Fruit fly (Drosophila melanogaster): ENCODE data around the gene Ir62a.

Gene Ir62a

DNA sequence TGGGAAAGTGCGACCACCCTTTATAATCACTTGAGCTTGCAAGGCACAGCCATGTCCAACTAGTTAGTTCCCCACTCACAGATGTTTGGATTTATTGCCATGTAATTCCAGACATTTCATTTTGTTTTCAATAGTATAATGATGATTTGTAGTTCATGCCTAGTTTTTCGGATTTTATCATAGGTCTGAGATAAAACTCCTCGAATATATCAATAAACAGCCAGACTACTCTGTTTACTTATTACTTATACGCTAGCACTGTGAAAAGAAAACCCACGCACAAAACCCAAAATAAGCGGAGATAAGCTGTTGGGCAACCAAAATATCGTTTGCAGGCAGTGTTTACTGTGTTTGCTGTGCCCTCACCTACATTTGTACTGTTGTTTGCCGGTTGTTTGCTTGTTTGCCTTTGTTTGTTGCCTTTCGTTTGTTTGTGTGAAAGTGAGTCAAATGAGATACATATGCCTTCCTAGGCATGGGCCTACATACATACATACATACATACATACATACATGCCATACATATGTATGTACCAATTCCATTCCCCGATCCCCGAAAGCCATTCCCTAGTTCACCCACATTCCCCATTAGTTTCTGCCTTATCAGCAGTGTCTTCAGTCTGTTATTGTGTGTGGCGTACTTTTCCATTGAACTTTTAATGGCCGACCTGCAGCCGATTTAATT is 48.3 kb upstream of the Ir62a start (continued):
- no peak for TF ChIP-seq prd (optimal IDR thresholded peaks at IDR 0.05)
- TF ChIP-seq prd (GFP tag; IDR thresholded peaks at IDR 0.05): peak; percentile 50; the same call in 1 of the 3 replicates
- peak; percentile 82 for TF ChIP-seq CG12071 (GFP tag; optimal IDR thresholded peaks at IDR 0.05)
- TF ChIP-seq ab (GFP tag; optimal IDR thresholded peaks at IDR 0.05): no peak
- TF ChIP-seq Atf-2 (GFP tag; optimal IDR thresholded peaks at IDR 0.05): peak; percentile 52
- TF ChIP-seq bbx (GFP tag; IDR thresholded peaks at IDR 0.05; ENCODE audit: partially characterized antibody): no peak
- peak; percentile 39 for TF ChIP-seq Myb (GFP tag; optimal IDR thresholded peaks at IDR 0.05)
- peak; percentile 61 for TF ChIP-seq bcd (GFP tag; optimal IDR thresholded peaks at IDR 0.05)
- peak; percentile 64 for TF ChIP-seq CG4360 (GFP tag; IDR thresholded peaks at IDR 0.05)
- peak in 1 of 2 experiments; percentile 47 for TF ChIP-seq insv (GFP tag; optimal IDR thresholded peaks at IDR 0.05)
- peak; percentile 74 for TF ChIP-seq CG11504 (tag; optimal IDR thresholded peaks at IDR 0.05)
- TF ChIP-seq CG15479 (GFP tag; optimal IDR thresholded peaks at IDR 0.05): peak; percentile 80
- no peak for TF ChIP-seq hbn (GFP tag; IDR thresholded peaks at IDR 0.05; ENCODE audit: partially characterized antibody)
- TF ChIP-seq CG10274 (GFP tag; optimal IDR thresholded peaks at IDR 0.05): peak; percentile 35
- TF ChIP-seq gro (GFP tag; optimal IDR thresholded peaks at IDR 0.05): no peak
- TF ChIP-seq danr (GFP tag; IDR thresholded peaks at IDR 0.05): no peak
- no peak for TF ChIP-seq CG10565 (GFP tag; optimal IDR thresholded peaks at IDR 0.05)
- TF ChIP-seq jigr1 (GFP tag; IDR thresholded peaks at IDR 0.05): 0 out of 3 replicates have a peak, but pooled peaks have one; percentile 30
- TF ChIP-seq Dad (GFP tag; optimal IDR thresholded peaks at IDR 0.05): no peak
- peak; percentile 64 for TF ChIP-seq PHDP (tag; optimal IDR thresholded peaks at IDR 0.05)
- TF ChIP-seq CG42726 (GFP tag; IDR thresholded peaks at IDR 0.05; ENCODE audit: partially characterized antibody): no peak
- TF ChIP-seq Gsc (GFP tag; IDR thresholded peaks at IDR 0.05): no peak
- TF ChIP-seq Lim3 (GFP tag; IDR thresholded peaks at IDR 0.05): no peak
- TF ChIP-seq chif (GFP tag; optimal IDR thresholded peaks at IDR 0.05): peak in 1 of 2 experiments; percentile 58
- peak; percentile 93 for TF ChIP-seq fd64A (GFP tag; optimal IDR thresholded peaks at IDR 0.05)
- peak; percentile 79 for TF ChIP-seq CG14710 (tag; optimal IDR thresholded peaks at IDR 0.05)
- peak; percentile 67 for TF ChIP-seq Side (GFP tag; optimal IDR thresholded peaks at IDR 0.05)
- TF ChIP-seq knrl (GFP tag; IDR thresholded peaks at IDR 0.05; ENCODE audit: partially characterized antibody): no peak
- no peak for TF ChIP-seq corto (GFP tag; optimal IDR thresholded peaks at IDR 0.05)
- peak; percentile 22 for TF ChIP-seq ems (GFP tag; optimal IDR thresholded peaks at IDR 0.05)
- TF ChIP-seq ham (GFP tag; IDR thresholded peaks at IDR 0.05): no peak
- TF ChIP-seq D (optimal IDR thresholded peaks at IDR 0.05): no peak
- peak; percentile 84 for TF ChIP-seq D (GFP tag; optimal IDR thresholded peaks at IDR 0.05)
- peak; percentile 44 for TF ChIP-seq wor (GFP tag; IDR thresholded peaks at IDR 0.05)
- TF ChIP-seq CG1602 (GFP tag; optimal IDR thresholded peaks at IDR 0.05): peak; percentile 72
- 0 out of 3 replicates have a peak, but pooled peaks have one; percentile 49 for TF ChIP-seq so (GFP tag; IDR thresholded peaks at IDR 0.05)
- 0 out of 2 replicates have a peak, but pooled peaks have one; percentile 40 for TF ChIP-seq sens-2 (GFP tag; IDR thresholded peaks at IDR 0.05)
- peak; percentile 55 for TF ChIP-seq CG15269 (tag; optimal IDR thresholded peaks at IDR 0.05)
- TF ChIP-seq her (GFP tag; optimal IDR thresholded peaks at IDR 0.05): peak; percentile 26
- peak; percentile 79 for TF ChIP-seq abd-A (tag; optimal IDR thresholded peaks at IDR 0.05)
- TF ChIP-seq D19B (GFP tag; optimal IDR thresholded peaks at IDR 0.05): peak; percentile 8
- TF ChIP-seq CG8924 (tag; optimal IDR thresholded peaks at IDR 0.05): peak; percentile 78
- TF ChIP-seq Hmr (GFP tag; optimal IDR thresholded peaks at IDR 0.05): peak; percentile 54
- peak; percentile 88 for TF ChIP-seq CG2875 (GFP tag; optimal IDR thresholded peaks at IDR 0.05)
- TF ChIP-seq CG2120 (GFP tag; optimal IDR thresholded peaks at IDR 0.05): peak; percentile 54
- peak; percentile 52 for TF ChIP-seq phol (tag; optimal IDR thresholded peaks at IDR 0.05)
- no peak; the same call in 1 of the 2 replicates for TF ChIP-seq Adf1 (GFP tag; IDR thresholded peaks at IDR 0.05)
- TF ChIP-seq CG5180 (GFP tag; optimal IDR thresholded peaks at IDR 0.05): peak; percentile 74
- peak; percentile 61 for TF ChIP-seq CG33213 (GFP tag; optimal IDR thresholded peaks at IDR 0.05)
- TF ChIP-seq Lpt (GFP tag; optimal IDR thresholded peaks at IDR 0.05): no peak
